Fruit fly (Drosophila melanogaster) whole organism, embryonic: Measurements from ENCODE around the gene corolla.

Experiments
- Adf1 ChIP-seq: fragments of 200-800 bp; sonication (Bioruptor generic); IDR thresholded peaks from 2 replicates; pipeline ENCODE4 v1.3.6; 2022; ENCODE audit warnings: missing biosample characterization, missing genetic modification characterization
- B-H1 ChIP-seq: fragments of 200-800 bp; sonication (Bioruptor generic); IDR thresholded peaks from 3 replicates; pipeline ENCODE4 v1.3.6; 2022; ENCODE audit warnings: missing biosample characterization, missing genetic modification characterization
- Blimp-1 ChIP-seq: fragments of 200-800 bp; sonication (Bioruptor generic); optimal IDR thresholded peaks from 3 replicates; lab custom pipeline; 2018; ENCODE audit warnings: missing biosample characterization, missing genetic modification characterization, mild to moderate bottlenecking, moderate library complexity, missing genetic modification reagents
- CG10543 ChIP-seq: fragments of 200-800 bp; sonication (Bioruptor generic); optimal IDR thresholded peaks from 3 replicates; lab custom pipeline; 2017; ENCODE audit warnings: missing biosample characterization, mild to moderate bottlenecking, missing genetic modification characterization, moderate library complexity
- CG10959 ChIP-seq: fragments of 200-800 bp; sonication (Bioruptor generic); IDR thresholded peaks from 2 replicates; pipeline ENCODE4 v1.3.6; 2022; ENCODE audit warnings: missing biosample characterization, missing genetic modification characterization
- CG11085 ChIP-seq: fragments of 200-800 bp; sonication (Bioruptor generic); IDR thresholded peaks from 2 replicates; pipeline ENCODE4 v1.3.6; 2022; ENCODE audit warnings: missing biosample characterization, missing genetic modification characterization
- CG11504 ChIP-seq: fragments of 200-800 bp; sonication (Bioruptor generic); optimal IDR thresholded peaks from 3 replicates; lab custom pipeline; 2019; ENCODE audit warnings: missing biosample characterization, mild to moderate bottlenecking, missing genetic modification characterization, moderate library complexity
- CG12104 ChIP-seq: fragments of 200-800 bp; sonication (Bioruptor generic); optimal IDR thresholded peaks from 3 replicates; lab custom pipeline; 2016; ENCODE audit warnings: missing biosample characterization, missing genetic modification characterization
- CG12299 ChIP-seq: fragments of 200-800 bp; sonication (Bioruptor generic); optimal IDR thresholded peaks from 2 replicates; lab custom pipeline; 2018; ENCODE audit warnings: missing biosample characterization, mild to moderate bottlenecking, missing genetic modification characterization
- CG13624 ChIP-seq: fragments of 200-800 bp; sonication (Bioruptor generic); optimal IDR thresholded peaks from 2 replicates; lab custom pipeline; 2016; ENCODE audit warnings: missing biosample characterization, missing genetic modification characterization
- CG14667 ChIP-seq: fragments of 200-800 bp; sonication (Bioruptor generic); IDR thresholded peaks from 2 replicates; pipeline ENCODE4 v1.3.6; 2022; ENCODE audit warnings: missing biosample characterization, missing genetic modification characterization
- CG17802 ChIP-seq: fragments of 200-800 bp; sonication (Bioruptor generic); optimal IDR thresholded peaks from 2 replicates; lab custom pipeline; 2018; ENCODE audit warnings: missing biosample characterization, mild to moderate bottlenecking, missing genetic modification characterization, moderate library complexity
- CG1792 ChIP-seq: fragments of 200-800 bp; sonication (Bioruptor generic); optimal IDR thresholded peaks from 2 replicates; lab custom pipeline; 2016; ENCODE audit warnings: missing biosample characterization, missing genetic modification characterization
- CG18619 ChIP-seq: fragments of 200-800 bp; sonication (Bioruptor generic); optimal IDR thresholded peaks from 3 replicates; lab custom pipeline; 2017; ENCODE audit warnings: missing biosample characterization, mild to moderate bottlenecking, missing genetic modification characterization
- CG2875 ChIP-seq: fragments of 200-800 bp; sonication (Bioruptor generic); optimal IDR thresholded peaks from 2 replicates; lab custom pipeline; 2017; ENCODE audit warnings: missing biosample characterization, mild to moderate bottlenecking, missing genetic modification characterization, missing genetic modification reagents
- CG30431 ChIP-seq: fragments of 200-800 bp; sonication (Bioruptor generic); optimal IDR thresholded peaks from 2 replicates; lab custom pipeline; 2017; ENCODE audit warnings: missing biosample characterization, missing genetic modification characterization
- CG4820 ChIP-seq: fragments of 200-800 bp; sonication (Bioruptor generic); optimal IDR thresholded peaks from 3 replicates; lab custom pipeline; 2016; ENCODE audit warnings: missing biosample characterization, missing genetic modification characterization
- CG5245 ChIP-seq: fragments of 200-800 bp; sonication (Bioruptor generic); optimal IDR thresholded peaks from 3 replicates; lab custom pipeline; 2016; ENCODE audit warnings: missing biosample characterization, missing genetic modification characterization
- CG7372 ChIP-seq: fragments of 200-800 bp; sonication (Bioruptor generic); IDR thresholded peaks from 2 replicates; pipeline ENCODE4 v1.3.6; 2022; ENCODE audit warnings: missing biosample characterization, missing genetic modification characterization
- CG8290 ChIP-seq, 3 experiments: fragments of 200-800 bp; sonication (Bioruptor generic); optimal IDR thresholded peaks; 2 replicates each; lab custom pipeline; 2016 to 2019; ENCODE audit warnings: missing biosample characterization in 3 of 3, missing genetic modification characterization in 3 of 3, mild to moderate bottlenecking in 2 of 3, moderate library complexity in 1 of 3
- D19B ChIP-seq: fragments of 200-800 bp; sonication (Bioruptor generic); optimal IDR thresholded peaks from 2 replicates; lab custom pipeline; 2017; ENCODE audit warnings: missing biosample characterization, mild to moderate bottlenecking, missing genetic modification characterization
- HLH4C ChIP-seq: fragments of 200-800 bp; sonication (Bioruptor generic); IDR thresholded peaks from 3 replicates; pipeline ENCODE4 v1.3.6; 2022; ENCODE audit warnings: missing biosample characterization, missing genetic modification characterization; ENCODE audit not compliant: partially characterized antibody
- Max ChIP-seq: fragments of 200-800 bp; sonication (Bioruptor generic); optimal IDR thresholded peaks from 2 replicates; lab custom pipeline; 2016; ENCODE audit warnings: missing biosample characterization, mild to moderate bottlenecking, missing genetic modification characterization
- Nf-YA ChIP-seq: fragments of 200-800 bp; sonication (Bioruptor generic); IDR thresholded peaks from 2 replicates; pipeline ENCODE4 v1.3.6; 2022; ENCODE audit warnings: missing biosample characterization, missing genetic modification characterization
- NfI ChIP-seq: fragments of 200-800 bp; sonication (Bioruptor generic); optimal IDR thresholded peaks from 3 replicates; lab custom pipeline; 2018; ENCODE audit warnings: missing biosample characterization, mild to moderate bottlenecking, missing genetic modification characterization, moderate library complexity
- ab ChIP-seq: fragments of 200-800 bp; sonication (Bioruptor generic); optimal IDR thresholded peaks from 2 replicates; lab custom pipeline; 2016; ENCODE audit warnings: missing biosample characterization, missing genetic modification characterization
- abd-A ChIP-seq: fragments of 200-800 bp; sonication (Bioruptor generic); optimal IDR thresholded peaks from 3 replicates; lab custom pipeline; 2019; ENCODE audit warnings: missing biosample characterization, mild to moderate bottlenecking, missing genetic modification characterization, moderate library complexity
- ac ChIP-seq: fragments of 200-800 bp; sonication (Bioruptor generic); optimal IDR thresholded peaks from 3 replicates; lab custom pipeline; 2017; ENCODE audit warnings: missing biosample characterization, mild to moderate bottlenecking, missing genetic modification characterization
- al ChIP-seq: fragments of 200-800 bp; sonication (Bioruptor generic); IDR thresholded peaks from 2 replicates; pipeline ENCODE4 v1.3.6; 2022; ENCODE audit warnings: missing biosample characterization, missing genetic modification characterization
- chinmo ChIP-seq: fragments of 200-800 bp; sonication (Bioruptor generic); IDR thresholded peaks from 4 replicates; pipeline ENCODE4 v1.3.6; 2022; ENCODE audit warnings: missing biosample characterization, missing genetic modification characterization; ENCODE audit not compliant: partially characterized antibody
- danr ChIP-seq: fragments of 200-800 bp; sonication (Bioruptor generic); IDR thresholded peaks from 2 replicates; pipeline ENCODE4 v1.3.6; 2022; ENCODE audit warnings: missing biosample characterization, missing genetic modification characterization
- eve ChIP-seq, 2 experiments: fragments of >200 bp; optimal IDR thresholded peaks; 2 replicates each; lab custom pipeline; 2017; ENCODE audit warnings: missing biosample characterization in 2 of 2, missing genetic modification characterization in 2 of 2
- fru ChIP-seq: fragments of >200 bp; optimal IDR thresholded peaks from 2 replicates; lab custom pipeline; 2017
- gcm ChIP-seq: fragments of 200-800 bp; sonication (Bioruptor generic); optimal IDR thresholded peaks from 2 replicates; lab custom pipeline; 2019; ENCODE audit warnings: missing biosample characterization, mild to moderate bottlenecking, missing genetic modification characterization, moderate library complexity
- grau ChIP-seq: fragments of 200-800 bp; optimal IDR thresholded peaks from 3 replicates; lab custom pipeline; 2019; ENCODE audit warnings: missing biosample characterization, mild to moderate bottlenecking, missing genetic modification characterization, moderate library complexity
- hbn ChIP-seq: fragments of 200-800 bp; sonication (Bioruptor generic); IDR thresholded peaks from 2 replicates; pipeline ENCODE4 v1.3.6; 2022; ENCODE audit warnings: missing biosample characterization, missing genetic modification characterization; ENCODE audit not compliant: partially characterized antibody
- inv ChIP-seq: fragments of 200-800 bp; sonication (Bioruptor generic); IDR thresholded peaks from 2 replicates; pipeline ENCODE4 v1.3.6; 2022; ENCODE audit warnings: missing biosample characterization, missing genetic modification characterization; ENCODE audit not compliant: partially characterized antibody
- lov ChIP-seq, 2 experiments: fragments of 200-800 bp in 1 of 2; fragments of >200 bp in 1 of 2; sonication (Bioruptor generic) in 1 of 2; IDR thresholded peaks in 1 of 2; optimal IDR thresholded peaks in 1 of 2; 2 replicates in 1 of 2; 3 replicates in 1 of 2; pipeline versions ENCODE4 v1.3.6 to Lab custom; 2017 to 2022; ENCODE audit warnings: missing biosample characterization in 1 of 2, missing genetic modification characterization in 1 of 2
- nerfin-1 ChIP-seq: fragments of 200-800 bp; sonication (Bioruptor generic); optimal IDR thresholded peaks from 3 replicates; lab custom pipeline; 2019; ENCODE audit warnings: missing biosample characterization, mild to moderate bottlenecking, missing genetic modification characterization, moderate library complexity
- oc ChIP-seq: fragments of 200-800 bp; sonication (Bioruptor generic); optimal IDR thresholded peaks from 2 replicates; lab custom pipeline; 2018; ENCODE audit warnings: missing biosample characterization, mild to moderate bottlenecking, missing genetic modification characterization, moderate library complexity
- org-1 ChIP-seq: fragments of 200-800 bp; sonication (Bioruptor generic); optimal IDR thresholded peaks from 2 replicates; lab custom pipeline; 2017; ENCODE audit warnings: missing biosample characterization, missing genetic modification characterization
- pita ChIP-seq: fragments of 200-800 bp; sonication (Bioruptor generic); optimal IDR thresholded peaks from 2 replicates; lab custom pipeline; 2017; ENCODE audit warnings: missing biosample characterization, mild to moderate bottlenecking, missing genetic modification characterization
- run ChIP-seq: fragments of 200-800 bp; sonication (Bioruptor generic); optimal IDR thresholded peaks from 3 replicates; lab custom pipeline; 2018; ENCODE audit warnings: missing biosample characterization, mild to moderate bottlenecking, missing genetic modification characterization
- schlank ChIP-seq: fragments of 200-800 bp; sonication (Bioruptor generic); optimal IDR thresholded peaks from 2 replicates; lab custom pipeline; 2018; ENCODE audit warnings: missing biosample characterization, mild to moderate bottlenecking, missing genetic modification characterization
- sna ChIP-seq: fragments of 200-800 bp; sonication (Bioruptor generic); IDR thresholded peaks from 2 replicates; pipeline ENCODE4 v1.3.6; 2022; ENCODE audit warnings: missing biosample characterization, missing genetic modification characterization; ENCODE audit not compliant: partially characterized antibody
- usp ChIP-seq: fragments of >200 bp; optimal IDR thresholded peaks from 2 replicates; lab custom pipeline; 2017; ENCODE audit warnings: missing biosample characterization, missing genetic modification characterization
- wek ChIP-seq: fragments of 200-800 bp; sonication (Bioruptor generic); optimal IDR thresholded peaks from 3 replicates; lab custom pipeline; 2018; ENCODE audit warnings: missing biosample characterization, mild to moderate bottlenecking, missing genetic modification characterization, moderate library complexity
- zf30C ChIP-seq: fragments of 200-800 bp; sonication (Bioruptor generic); optimal IDR thresholded peaks from 3 replicates; lab custom pipeline; 2018; ENCODE audit warnings: missing biosample characterization, mild to moderate bottlenecking, missing genetic modification characterization

Gene corolla

DNA sequence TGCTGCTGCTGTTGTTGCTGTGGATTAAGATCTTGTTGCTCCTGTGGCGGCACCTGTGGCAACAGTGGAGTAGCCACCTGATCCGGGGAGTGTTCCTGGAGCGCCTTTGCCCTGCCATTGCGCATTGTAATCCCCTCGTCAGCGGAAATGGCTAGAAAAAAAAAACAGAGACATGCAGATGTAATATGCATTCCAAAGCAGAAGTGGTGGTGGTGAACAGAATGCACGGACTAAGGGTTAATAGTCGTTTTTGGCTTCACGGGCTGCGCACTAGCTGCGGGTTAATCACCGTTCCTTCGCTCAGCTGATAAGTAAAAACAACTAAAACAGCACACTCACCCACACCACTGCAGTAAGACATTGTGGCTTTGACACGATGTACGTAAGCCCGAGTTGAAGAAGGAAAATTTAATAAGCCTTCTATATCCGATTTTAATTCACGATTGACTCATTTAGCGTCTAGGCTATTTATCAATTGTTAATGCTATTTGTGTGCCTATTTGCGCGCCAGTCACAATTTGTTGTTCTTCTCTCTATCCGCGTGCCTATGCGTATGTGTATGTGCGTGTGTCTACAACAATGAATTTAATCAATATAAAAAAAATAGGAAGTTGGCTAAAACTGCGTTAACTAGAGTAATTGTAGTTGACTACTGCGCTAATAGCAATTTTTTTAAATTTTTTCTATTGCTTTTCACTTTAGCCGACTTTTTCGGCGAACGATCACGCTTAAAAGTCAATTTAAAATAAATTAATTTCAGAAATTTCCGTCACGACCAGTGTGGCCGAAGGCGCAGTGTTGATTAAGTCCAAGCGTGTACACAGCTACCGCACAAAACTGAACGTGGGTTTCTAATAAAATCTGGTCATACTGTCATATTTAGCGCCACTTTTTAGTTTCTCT, 4.5 kb downstream of the corolla start, which contains the start of gene stas (continued):
- TF ChIP-seq run (tag; lab: Kevin White, UChicago) (no peak), CG2875 (no peak), abd-A (tag; lab: Kevin White, UChicago) (no peak), gcm (GFP tag; lab: Kevin White, UChicago) (no peak), D19B (GFP tag; lab: Kevin White, UChicago) (no peak), inv (GFP tag; lab: Robert Waterston, UW) (no peak; the same call in 1 of the 2 replicates), grau (tag; lab: Kevin White, UChicago) (peak; percentile 11), pita (GFP tag; lab: Kevin White, UChicago) (no peak), CG18619 (GFP tag; lab: Kevin White, UChicago) (no peak), chinmo (GFP tag; lab: Robert Waterston, UW) (no peak), lov (optimal IDR thresholded peaks at IDR 0.05; lab: Kevin White, UChicago) (no peak), lov (GFP tag; IDR thresholded peaks at IDR 0.05; lab: Robert Waterston, UW) (no peak), CG11504 (peak; percentile 35), danr (GFP tag; lab: Robert Waterston, UW) (no peak), CG30431 (no peak), CG7372 (GFP tag; lab: Robert Waterston, UW) (no peak), NfI (GFP tag; lab: Kevin White, UChicago) (no peak), wek (no peak), fru (lab: Kevin White, UChicago) (no peak), oc (tag; lab: Kevin White, UChicago) (no peak), schlank (tag; lab: Kevin White, UChicago) (no peak), CG13624 (GFP tag; lab: Kevin White, UChicago) (peak; percentile 24), CG11085 (GFP tag; lab: Robert Waterston, UW) (no peak), eve (GFP tag; optimal IDR thresholded peaks at IDR 0.05; lab: Kevin White, UChicago) (no peak), Nf-YA (GFP tag; lab: Robert Waterston, UW) (no peak), CG17802 (tag; lab: Kevin White, UChicago) (no peak), al (GFP tag; lab: Robert Waterston, UW) (no peak), ac (GFP tag; lab: Kevin White, UChicago) (no peak), HLH4C (no peak), CG12104 (GFP tag; lab: Kevin White, UChicago) (no peak), CG14667 (GFP tag; lab: Robert Waterston, UW) (no peak), nerfin-1 (peak; percentile 33), CG4820 (GFP tag; lab: Kevin White, UChicago) (no peak), CG10543 (GFP tag; lab: Kevin White, UChicago) (peak; percentile 5), CG10959 (GFP tag; lab: Robert Waterston, UW) (peak; percentile 74), zf30C (no peak), CG8290 (GFP tag; optimal IDR thresholded peaks at IDR 0.05; lab: Kevin White, UChicago) (no peak), CG8290 (tag; optimal IDR thresholded peaks at IDR 0.05; lab: Kevin White, UChicago) (no peak), org-1 (GFP tag; lab: Kevin White, UChicago) (no peak), Adf1 (no peak), Blimp-1 (GFP tag; lab: Kevin White, UChicago) (no peak), CG5245 (GFP tag; lab: Kevin White, UChicago) (no peak), ab (no peak), hbn (no peak), CG12299 (tag; lab: Kevin White, UChicago) (peak; percentile 10), Max (GFP tag; lab: Kevin White, UChicago) (peak; percentile 47), B-H1 (GFP tag; lab: Robert Waterston, UW) (no peak), usp (GFP tag; lab: Kevin White, UChicago) (no peak), CG1792 (GFP tag; lab: Kevin White, UChicago) (no peak), sna (GFP tag; lab: Robert Waterston, UW) (no peak)
